Worm (Caenorhabditis elegans) whole organism, early embryonic: ENCODE results near the gene cct-8.

ENCODE experiments used
- aly-1 ChIP-seq: sonication (generic microtip); optimal IDR thresholded peaks from 2 replicates; lab custom pipeline; 2016; ENCODE audit warnings: missing genetic modification characterization, missing compliant biosample characterization
- ama-1 ChIP-seq: fragments of 150-350 bp; optimal IDR thresholded peaks from 2 replicates; lab custom pipeline; 2014
- ceh-36 ChIP-seq: sonication (generic microtip); optimal IDR thresholded peaks from 2 replicates; lab custom pipeline; 2016; ENCODE audit warnings: missing genetic modification characterization, inconsistent platforms, missing compliant biosample characterization
- flt-1 ChIP-seq: fragments of 200-800 bp; sonication (Bioruptor generic); IDR thresholded peaks from 2 replicates; pipeline ENCODE4 v1.3.6; 2022; ENCODE audit warnings: missing genetic modification characterization, missing compliant biosample characterization
- pes-1 ChIP-seq: fragments of 200-800 bp; sonication (Bioruptor generic); IDR thresholded peaks from 2 replicates; pipeline ENCODE4 v1.3.6; 2022; ENCODE audit warnings: missing genetic modification reagents, missing genetic modification characterization, missing compliant biosample characterization
- sea-1 ChIP-seq: fragments of 200-800 bp; sonication (Bioruptor generic); conservative IDR thresholded peaks from 2 replicates; pipeline ENCODE4 v1.3.6; 2022; ENCODE audit warnings: missing genetic modification characterization, missing compliant biosample characterization
- tbx-37 ChIP-seq: fragments of 200-800 bp; sonication (Bioruptor generic); conservative IDR thresholded peaks from 2 replicates; pipeline ENCODE4 v1.3.6; 2022; ENCODE audit warnings: missing genetic modification reagents, missing genetic modification characterization, missing compliant biosample characterization
- tra-4 ChIP-seq: sonication (generic microtip); optimal IDR thresholded peaks from 2 replicates; lab custom pipeline; 2017; ENCODE audit warnings: missing genetic modification characterization, missing compliant biosample characterization

- no peak for TF ChIP-seq aly-1 (tag; lab: Kevin White, UChicago)
- TF ChIP-seq pes-1 (GFP tag; lab: Robert Waterston, UW) = no peak
- no peak for TF ChIP-seq tra-4 (tag; lab: Kevin White, UChicago)
- TF ChIP-seq tbx-37 (GFP tag; lab: Robert Waterston, UW) = no peak
- TF ChIP-seq ama-1 (lab: Kevin White, UChicago) = no peak
- no peak for TF ChIP-seq flt-1 (GFP tag; lab: Robert Waterston, UW)
- no peak for TF ChIP-seq sea-1 (GFP tag; lab: Robert Waterston, UW)
- no peak for TF ChIP-seq ceh-36
Measured at ce11 chrIV:1053989-1054388, 39.7 kb downstream of the cct-8 start.
